Worm (Caenorhabditis elegans) whole organism, young adult: ENCODE measurements around the gene sna-3.

Source experiments
- ceh-100 ChIP-seq: fragments of 200-800 bp; sonication (Bioruptor generic); IDR thresholded peaks from 2 replicates; pipeline ENCODE4 v1.3.6; 2022; ENCODE audit warnings: missing genetic modification reagents, missing genetic modification characterization, missing compliant biosample characterization
- nfya-2 ChIP-seq: fragments of 200-800 bp; sonication (Bioruptor generic); IDR thresholded peaks from 2 replicates; pipeline ENCODE4 v1.3.6; 2022; ENCODE audit warnings: missing genetic modification reagents, missing genetic modification characterization, missing compliant biosample characterization
- pha-4 ChIP-seq: fragments of 150-350 bp; sonication (generic microtip); optimal IDR thresholded peaks from 2 replicates; lab custom pipeline; 2014; ENCODE audit warnings: missing biosample characterization, missing genetic modification reagents, missing genetic modification characterization
- snpc-4 ChIP-seq, 5 experiments: fragments of 150-350 bp in 1 of 5; sonication (generic microtip) in 4 of 5; optimal IDR thresholded peaks; 2 replicates each; lab custom pipeline; 2014 to 2018; ENCODE audit warnings: missing genetic modification characterization in 5 of 5, missing biosample characterization in 3 of 5, antibody characterized with exemption in 2 of 5, mild to moderate bottlenecking in 2 of 5, missing compliant biosample characterization in 2 of 5, missing genotype in 2 of 5, moderate library complexity in 2 of 5, missing genetic modification reagents in 1 of 5
- tbx-9 ChIP-seq: sonication (generic microtip); optimal IDR thresholded peaks from 2 replicates; lab custom pipeline; 2016; ENCODE audit warnings: borderline replicate concordance, missing genetic modification characterization, inconsistent platforms, missing compliant biosample characterization

DNA sequence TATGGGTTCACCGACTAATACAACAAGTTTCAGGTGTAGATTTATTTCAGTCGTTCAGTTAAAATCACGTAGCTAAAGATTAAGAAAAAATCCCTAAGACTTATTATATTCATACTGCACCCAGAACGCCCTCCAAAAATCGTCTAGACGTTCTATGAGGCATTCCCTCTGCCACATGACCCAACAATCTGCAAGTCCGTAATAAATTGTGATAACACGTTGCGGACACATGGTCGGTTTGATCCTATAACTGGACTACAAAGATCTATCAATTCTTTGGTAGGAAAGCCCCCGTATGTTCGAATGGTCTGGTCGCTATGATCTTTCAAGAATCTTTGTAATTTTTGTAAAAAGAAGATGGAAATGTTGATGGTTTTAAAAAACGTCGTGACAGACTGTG is 9.9 kb upstream of the sna-3 start:
- TF ChIP-seq nfya-2 (GFP tag; lab: Robert Waterston, UW) (no peak), snpc-4 (GFP tag; optimal IDR thresholded peaks at IDR 0.05; lab: Kevin White, UChicago) (no peak), snpc-4 (tag; optimal IDR thresholded peaks at IDR 0.05; lab: Kevin White, UChicago) (no peak), ceh-100 (no peak), tbx-9 (tag; lab: Kevin White, UChicago) (no peak), pha-4 (no peak)
